Fruit fly (Drosophila melanogaster) whole organism, embryonic: ENCODE data around the gene Osi12.

Source experiments
- Blimp-1 ChIP-seq: fragments of 200-800 bp; sonication (Bioruptor generic); optimal IDR thresholded peaks from 3 replicates; lab custom pipeline; 2018; ENCODE audit warnings: missing biosample characterization, missing genetic modification characterization, mild to moderate bottlenecking, moderate library complexity, missing genetic modification reagents
- CG10431 ChIP-seq: fragments of 200-800 bp; sonication (Bioruptor generic); optimal IDR thresholded peaks from 3 replicates; lab custom pipeline; 2018; ENCODE audit warnings: missing biosample characterization, mild to moderate bottlenecking, missing genetic modification characterization
- CG12299 ChIP-seq: fragments of 200-800 bp; sonication (Bioruptor generic); optimal IDR thresholded peaks from 2 replicates; lab custom pipeline; 2018; ENCODE audit warnings: missing biosample characterization, mild to moderate bottlenecking, missing genetic modification characterization
- CG15073 ChIP-seq: fragments of 200-800 bp; sonication (Bioruptor generic); optimal IDR thresholded peaks from 2 replicates; lab custom pipeline; 2016; ENCODE audit warnings: missing biosample characterization, missing genetic modification characterization
- CG15269 ChIP-seq: fragments of 200-800 bp; sonication (Bioruptor generic); optimal IDR thresholded peaks from 2 replicates; lab custom pipeline; 2018; ENCODE audit warnings: missing biosample characterization, mild to moderate bottlenecking, missing genetic modification characterization, moderate library complexity
- CG2678 ChIP-seq: fragments of 200-800 bp; sonication (Bioruptor generic); optimal IDR thresholded peaks from 3 replicates; lab custom pipeline; 2019; ENCODE audit warnings: missing biosample characterization, mild to moderate bottlenecking, missing genetic modification characterization, moderate library complexity
- CG31388 ChIP-seq: fragments of 200-800 bp; sonication (Bioruptor generic); optimal IDR thresholded peaks from 2 replicates; lab custom pipeline; 2016; ENCODE audit warnings: missing biosample characterization, missing genetic modification characterization
- CG4617 ChIP-seq: fragments of 200-800 bp; sonication (Bioruptor generic); optimal IDR thresholded peaks from 3 replicates; lab custom pipeline; 2016; ENCODE audit warnings: missing biosample characterization, missing genetic modification characterization, borderline replicate concordance
- CG4854 ChIP-seq: fragments of 200-800 bp; sonication (Bioruptor generic); optimal IDR thresholded peaks from 2 replicates; lab custom pipeline; 2016; ENCODE audit warnings: missing biosample characterization, missing genetic modification characterization, inconsistent platforms
- CG5245 ChIP-seq: fragments of 200-800 bp; sonication (Bioruptor generic); optimal IDR thresholded peaks from 3 replicates; lab custom pipeline; 2016; ENCODE audit warnings: missing biosample characterization, missing genetic modification characterization
- CG6791 ChIP-seq: fragments of 200-800 bp; sonication (Bioruptor generic); IDR thresholded peaks from 3 replicates; pipeline ENCODE4 v1.3.6; 2022; ENCODE audit warnings: missing biosample characterization, missing genetic modification characterization; ENCODE audit not compliant: partially characterized antibody
- CG6813 ChIP-seq: fragments of 200-800 bp; sonication (Bioruptor generic); optimal IDR thresholded peaks from 2 replicates; lab custom pipeline; 2017; ENCODE audit warnings: missing biosample characterization, missing genetic modification characterization, mild to moderate bottlenecking, moderate library complexity, missing genetic modification reagents
- CG7556 ChIP-seq: fragments of 200-800 bp; sonication (Bioruptor generic); optimal IDR thresholded peaks from 2 replicates; lab custom pipeline; 2017; ENCODE audit warnings: missing biosample characterization, mild to moderate bottlenecking, missing genetic modification characterization
- CkIIα-i1 ChIP-seq: fragments of 200-800 bp; sonication (Bioruptor generic); IDR thresholded peaks from 2 replicates; pipeline ENCODE4 v1.3.6; 2022; ENCODE audit warnings: missing biosample characterization, missing genetic modification characterization
- D19A ChIP-seq: fragments of 200-800 bp; optimal IDR thresholded peaks from 3 replicates; lab custom pipeline; 2019; ENCODE audit warnings: missing biosample characterization, mild to moderate bottlenecking, missing genetic modification characterization, moderate library complexity
- Dref ChIP-seq: fragments of 200-800 bp; sonication (Bioruptor generic); IDR thresholded peaks from 2 replicates; pipeline ENCODE4 v1.3.6; 2022; ENCODE audit warnings: missing biosample characterization, missing genetic modification characterization
- Fer2 ChIP-seq: fragments of 200-800 bp; sonication (Bioruptor generic); optimal IDR thresholded peaks from 2 replicates; lab custom pipeline; 2018; ENCODE audit warnings: missing biosample characterization, mild to moderate bottlenecking, missing genetic modification characterization, moderate library complexity
- Hand ChIP-seq: fragments of 200-800 bp; sonication (Bioruptor generic); optimal IDR thresholded peaks from 2 replicates; lab custom pipeline; 2017; ENCODE audit warnings: mild to moderate bottlenecking, missing biosample characterization, missing genetic modification reagents, missing genetic modification characterization
- Hmx ChIP-seq: fragments of 200-800 bp; sonication (Bioruptor generic); optimal IDR thresholded peaks from 2 replicates; lab custom pipeline; 2016; ENCODE audit warnings: missing biosample characterization, missing genetic modification characterization
- Hr39 ChIP-seq: fragments of >200 bp; optimal IDR thresholded peaks from 2 replicates; lab custom pipeline; 2017
- Kr ChIP-seq: fragments of 200-800 bp; sonication (Bioruptor generic); optimal IDR thresholded peaks from 2 replicates; lab custom pipeline; 2017; ENCODE audit warnings: missing biosample characterization, mild to moderate bottlenecking, missing genetic modification characterization
- Lpt ChIP-seq: fragments of >200 bp; optimal IDR thresholded peaks from 2 replicates; lab custom pipeline; 2018; ENCODE audit warnings: missing biosample characterization, missing genetic modification characterization
- MTF-1 ChIP-seq: fragments of 200-800 bp; sonication (Bioruptor generic); optimal IDR thresholded peaks from 2 replicates; lab custom pipeline; 2018; ENCODE audit warnings: missing biosample characterization, mild to moderate bottlenecking, missing genetic modification characterization, borderline replicate concordance
- Pdp1 ChIP-seq, 2 experiments: fragments of 200-800 bp; sonication (Bioruptor generic); optimal IDR thresholded peaks; 3 replicates each; lab custom pipeline; 2016; ENCODE audit warnings: missing biosample characterization in 2 of 2, missing genetic modification characterization in 2 of 2, mild to moderate bottlenecking in 1 of 2, moderate library complexity in 1 of 2
- Rx ChIP-seq: fragments of 200-800 bp; sonication (Bioruptor generic); IDR thresholded peaks from 2 replicates; pipeline ENCODE4 v1.3.6; 2022; ENCODE audit warnings: missing biosample characterization, missing genetic modification characterization
- Side ChIP-seq: fragments of 200-800 bp; sonication (Bioruptor generic); optimal IDR thresholded peaks from 2 replicates; lab custom pipeline; 2016; ENCODE audit warnings: missing biosample characterization, missing genetic modification characterization
- Taf1 ChIP-seq: fragments of 200-800 bp; sonication (Bioruptor generic); IDR thresholded peaks from 2 replicates; pipeline ENCODE4 v1.3.6; 2022; ENCODE audit warnings: missing biosample characterization, missing genetic modification characterization
- Trl ChIP-seq, 3 experiments: fragments of >200 bp in 2 of 3; fragments of 200-800 bp in 1 of 3; sonication (Bioruptor generic) in 1 of 3; optimal IDR thresholded peaks; 2 replicates in 1 of 3; 3 replicates in 2 of 3; lab custom pipeline; 2016 to 2017; ENCODE audit warnings: missing biosample characterization in 1 of 3, missing genetic modification characterization in 1 of 3
- bigmax ChIP-seq: fragments of 200-800 bp; sonication (Bioruptor generic); optimal IDR thresholded peaks from 2 replicates; lab custom pipeline; 2018; ENCODE audit warnings: missing biosample characterization, mild to moderate bottlenecking, missing genetic modification characterization
- cg ChIP-seq: fragments of 200-800 bp; sonication (Bioruptor generic); optimal IDR thresholded peaks from 3 replicates; lab custom pipeline; 2019; ENCODE audit warnings: missing biosample characterization, mild to moderate bottlenecking, missing genetic modification characterization, moderate library complexity
- cwo ChIP-seq: fragments of 200-800 bp; sonication (Bioruptor generic); optimal IDR thresholded peaks from 3 replicates; lab custom pipeline; 2017; ENCODE audit warnings: missing biosample characterization, missing genetic modification characterization, mild to moderate bottlenecking, moderate library complexity, missing genetic modification reagents
- emc ChIP-seq: fragments of 200-800 bp; sonication (Bioruptor generic); optimal IDR thresholded peaks from 2 replicates; lab custom pipeline; 2016; ENCODE audit warnings: missing biosample characterization, missing genetic modification characterization
- fd96Cb ChIP-seq: fragments of 200-800 bp; sonication (Bioruptor generic); optimal IDR thresholded peaks from 2 replicates; lab custom pipeline; 2018; ENCODE audit warnings: missing biosample characterization, mild to moderate bottlenecking, missing genetic modification characterization, moderate library complexity
- gem ChIP-seq: fragments of 200-800 bp; sonication (Bioruptor generic); optimal IDR thresholded peaks from 2 replicates; lab custom pipeline; 2019; ENCODE audit warnings: missing biosample characterization, mild to moderate bottlenecking, missing genetic modification characterization, moderate library complexity
- mld ChIP-seq: fragments of 200-800 bp; sonication (Bioruptor generic); IDR thresholded peaks from 3 replicates; pipeline ENCODE4 v1.3.6; 2022; ENCODE audit warnings: missing biosample characterization, missing genetic modification characterization; ENCODE audit not compliant: partially characterized antibody
- nau ChIP-seq: fragments of 200-800 bp; sonication (Bioruptor generic); optimal IDR thresholded peaks from 3 replicates; lab custom pipeline; 2017; ENCODE audit warnings: missing biosample characterization, mild to moderate bottlenecking, missing genetic modification characterization, missing genetic modification reagents
- odd ChIP-seq: fragments of 200-800 bp; sonication (Bioruptor generic); optimal IDR thresholded peaks from 2 replicates; lab custom pipeline; 2017; ENCODE audit warnings: missing biosample characterization, mild to moderate bottlenecking, missing genetic modification characterization
- pan ChIP-seq, 4 experiments: fragments of >200 bp in 3 of 4; fragments of 200-800 bp in 1 of 4; sonication (Bioruptor generic) in 1 of 4; optimal IDR thresholded peaks in 3 of 4; IDR thresholded peaks in 1 of 4; 2 replicates each; pipeline versions ENCODE4 v1.3.6 to Lab custom; 2017 to 2022; ENCODE audit warnings: missing biosample characterization in 2 of 4, missing genetic modification characterization in 2 of 4, mixed read lengths in 1 of 4
- sim ChIP-seq: fragments of 200-800 bp; sonication (Bioruptor generic); IDR thresholded peaks from 2 replicates; pipeline ENCODE4 v1.3.6; 2022; ENCODE audit warnings: missing biosample characterization, missing genetic modification characterization
- tll ChIP-seq, 2 experiments: fragments of 200-800 bp in 1 of 2; fragments of >200 bp in 1 of 2; sonication (Bioruptor generic) in 1 of 2; optimal IDR thresholded peaks; 2 replicates each; lab custom pipeline; 2017 to 2019; ENCODE audit warnings: missing biosample characterization in 2 of 2, missing genetic modification characterization in 2 of 2, mild to moderate bottlenecking in 1 of 2, moderate library complexity in 1 of 2
- trem ChIP-seq: fragments of 200-800 bp; optimal IDR thresholded peaks from 3 replicates; lab custom pipeline; 2019; ENCODE audit warnings: missing biosample characterization, mild to moderate bottlenecking, missing genetic modification characterization, moderate library complexity
- ttk ChIP-seq: fragments of 200-800 bp; sonication (Bioruptor generic); IDR thresholded peaks from 2 replicates; pipeline ENCODE4 v2.1.2; 2022; ENCODE audit warnings: missing biosample characterization, missing genetic modification characterization
- unpg ChIP-seq: fragments of 200-800 bp; sonication (Bioruptor generic); optimal IDR thresholded peaks from 3 replicates; lab custom pipeline; 2018; ENCODE audit warnings: missing biosample characterization, mild to moderate bottlenecking, missing genetic modification characterization, moderate library complexity
- vvl ChIP-seq: fragments of 200-800 bp; sonication (Bioruptor generic); IDR thresholded peaks from 2 replicates; pipeline ENCODE4 v1.3.6; 2022; ENCODE audit warnings: missing biosample characterization, missing genetic modification characterization
- wek ChIP-seq: fragments of 200-800 bp; sonication (Bioruptor generic); optimal IDR thresholded peaks from 3 replicates; lab custom pipeline; 2018; ENCODE audit warnings: missing biosample characterization, mild to moderate bottlenecking, missing genetic modification characterization, moderate library complexity
- wor ChIP-seq: fragments of 200-800 bp; sonication (Bioruptor generic); IDR thresholded peaks from 2 replicates; pipeline ENCODE4 v1.3.6; 2022; ENCODE audit warnings: missing biosample characterization, missing genetic modification characterization

Gene Osi12

dm6 chr3R:6311641-6312259, 33.4 kb downstream of the Osi12 start, which contains the start of gene Osi17 (continued):
- TF ChIP-seq CG31388 (GFP tag; lab: Kevin White, UChicago) = no peak
- no peak for TF ChIP-seq Hand (GFP tag; lab: Kevin White, UChicago)

- TF ChIP-seq Fer2 (tag; lab: Kevin White, UChicago) = no peak
- no peak for TF ChIP-seq D19A (tag; lab: Kevin White, UChicago)
- no peak for TF ChIP-seq mld (GFP tag; lab: Robert Waterston, UW)
- TF ChIP-seq CG2678 (tag; lab: Kevin White, UChicago) = no peak
- no peak for TF ChIP-seq Taf1
- no peak for TF ChIP-seq gem (tag; lab: Kevin White, UChicago)
- no peak for TF ChIP-seq Lpt (GFP tag; lab: Kevin White, UChicago)
- TF ChIP-seq CG6813 (GFP tag; lab: Kevin White, UChicago) = no peak
- peak; percentile 13 to 14 for TF ChIP-seq Trl (optimal IDR thresholded peaks at IDR 0.05; lab: Kevin White, UChicago)
- TF ChIP-seq Trl (GFP tag; optimal IDR thresholded peaks at IDR 0.05; lab: Kevin White, UChicago) = no peak
- TF ChIP-seq Dref = 0 out of 2 replicates have a peak, but pooled peaks have one; percentile 24
- no peak for TF ChIP-seq CG4617
- TF ChIP-seq pan (optimal IDR thresholded peaks at IDR 0.05; lab: Kevin White, UChicago) = no peak
- peak in 1 of 2 experiments; percentile 31 for TF ChIP-seq pan (GFP tag; optimal IDR thresholded peaks at IDR 0.05 in 1 of 2, IDR thresholded peaks at IDR 0.05 in 1 of 2)
- TF ChIP-seq odd (GFP tag; lab: Kevin White, UChicago) = no peak
- no peak for TF ChIP-seq CG15073 (GFP tag; lab: Kevin White, UChicago)
- TF ChIP-seq tll (GFP tag; optimal IDR thresholded peaks at IDR 0.05; lab: Kevin White, UChicago) = peak in 1 of 2 experiments; percentile 22
- TF ChIP-seq CG6791 (GFP tag; lab: Robert Waterston, UW) = no peak
- TF ChIP-seq unpg = no peak
- TF ChIP-seq sim (GFP tag; lab: Robert Waterston, UW) = no peak
- TF ChIP-seq CG15269 (tag; lab: Kevin White, UChicago) = no peak
- no peak for TF ChIP-seq Pdp1 (GFP tag; optimal IDR thresholded peaks at IDR 0.05; lab: Kevin White, UChicago)
- TF ChIP-seq Blimp-1 (GFP tag; lab: Kevin White, UChicago) = peak; percentile 42
- no peak for TF ChIP-seq Hmx (GFP tag; lab: Kevin White, UChicago)
- no peak for TF ChIP-seq CkIIα-i1 (GFP tag; lab: Robert Waterston, UW)
- TF ChIP-seq trem (tag; lab: Kevin White, UChicago) = no peak
- no peak for TF ChIP-seq CG7556 (GFP tag; lab: Kevin White, UChicago)
- TF ChIP-seq CG4854 (GFP tag; lab: Kevin White, UChicago) = no peak
- TF ChIP-seq vvl (GFP tag; lab: Robert Waterston, UW) = peak; percentile 68
- TF ChIP-seq nau (GFP tag; lab: Kevin White, UChicago) = no peak
- no peak for TF ChIP-seq Rx
- TF ChIP-seq CG5245 (GFP tag; lab: Kevin White, UChicago) = no peak
- TF ChIP-seq cg (GFP tag; lab: Kevin White, UChicago) = no peak
- TF ChIP-seq wek = no peak
- no peak for TF ChIP-seq wor (GFP tag; lab: Robert Waterston, UW)
- no peak for TF ChIP-seq CG12299 (tag; lab: Kevin White, UChicago)
- no peak for TF ChIP-seq MTF-1 (GFP tag; lab: Kevin White, UChicago)
- peak; percentile 98 for TF ChIP-seq Hr39
- no peak for TF ChIP-seq Side (GFP tag; lab: Kevin White, UChicago)
- no peak for TF ChIP-seq CG10431
- TF ChIP-seq cwo (GFP tag; lab: Kevin White, UChicago) = peak; percentile 8
- no peak for TF ChIP-seq bigmax (GFP tag; lab: Kevin White, UChicago)
- no peak for TF ChIP-seq emc (GFP tag; lab: Kevin White, UChicago)
- no peak for TF ChIP-seq Kr
- no peak for TF ChIP-seq ttk
- TF ChIP-seq fd96Cb (tag; lab: Kevin White, UChicago) = no peak
These were observed 36.7 kb downstream of the Osi12 start for dm6 chr3R:6315078-6315477.
